Worm (Caenorhabditis elegans): ENCODE measurements around the gene Y82E9BR.20.

- TF ChIP-seq snpc-4 (tag; optimal IDR thresholded peaks at IDR 0.05), result no peak
- TF ChIP-seq lin-15B (tag; optimal IDR thresholded peaks at IDR 0.05), result no peak
- TF ChIP-seq hlh-30 (tag; optimal IDR thresholded peaks at IDR 0.05; ENCODE audit: insufficient read depth), result no peak
- no peak for TF ChIP-seq D1046.2 (GFP tag; IDR thresholded peaks at IDR 0.05)
- no peak for TF ChIP-seq fos-1 (tag; optimal IDR thresholded peaks at IDR 0.05)
- no peak for TF ChIP-seq mdl-1 (tag; optimal IDR thresholded peaks at IDR 0.05)
- no peak for TF ChIP-seq ctbp-1 (GFP tag; IDR thresholded peaks at IDR 0.05)
- TF ChIP-seq Y75B8A.6 (GFP tag; IDR thresholded peaks at IDR 0.05), result no peak
- TF ChIP-seq ztf-11 (tag; optimal IDR thresholded peaks at IDR 0.05), result no peak
- TF ChIP-seq ZK546.5 (tag; optimal IDR thresholded peaks at IDR 0.05), result no peak
- no peak for TF ChIP-seq aly-2 (tag; optimal IDR thresholded peaks at IDR 0.05)
- no peak for TF ChIP-seq T20F7.1 (GFP tag; optimal IDR thresholded peaks at IDR 0.05)
- TF ChIP-seq nhr-111 (GFP tag; optimal IDR thresholded peaks at IDR 0.05), result no peak
- no peak for TF ChIP-seq ces-1 (GFP tag; optimal IDR thresholded peaks at IDR 0.05)
Observed at ce11 chrIII:1383483-1383882, 9.3 kb downstream of the Y82E9BR.20 start.
